Fruit fly (Drosophila melanogaster) whole organism, embryonic: ENCODE results near the gene CG15549.

Source experiments
- CG10321 ChIP-seq: fragments of 200-800 bp; sonication (Bioruptor generic); IDR thresholded peaks from 2 replicates; pipeline ENCODE4 v1.3.6; 2022; ENCODE audit warnings: missing biosample characterization, missing genetic modification characterization
- CG10431 ChIP-seq: fragments of 200-800 bp; sonication (Bioruptor generic); optimal IDR thresholded peaks from 3 replicates; lab custom pipeline; 2018; ENCODE audit warnings: missing biosample characterization, mild to moderate bottlenecking, missing genetic modification characterization
- CG10654 ChIP-seq: fragments of 200-800 bp; sonication (Bioruptor generic); optimal IDR thresholded peaks from 2 replicates; lab custom pipeline; 2016; ENCODE audit warnings: missing biosample characterization, missing genetic modification characterization
- CG11085 ChIP-seq: fragments of 200-800 bp; sonication (Bioruptor generic); IDR thresholded peaks from 2 replicates; pipeline ENCODE4 v1.3.6; 2022; ENCODE audit warnings: missing biosample characterization, missing genetic modification characterization
- CG11398 ChIP-seq: fragments of 200-800 bp; sonication (Bioruptor generic); optimal IDR thresholded peaks from 2 replicates; lab custom pipeline; 2016; ENCODE audit warnings: missing biosample characterization, missing genetic modification characterization
- CG12769 ChIP-seq: fragments of 200-800 bp; sonication (Bioruptor generic); optimal IDR thresholded peaks from 2 replicates; lab custom pipeline; 2019; ENCODE audit warnings: missing biosample characterization, mild to moderate bottlenecking, missing genetic modification characterization, moderate library complexity
- CG13287 ChIP-seq: fragments of 200-800 bp; sonication (Bioruptor generic); IDR thresholded peaks from 2 replicates; pipeline ENCODE4 v1.3.6; 2022; ENCODE audit warnings: missing biosample characterization, missing genetic modification characterization; ENCODE audit not compliant: partially characterized antibody
- CG14710 ChIP-seq: fragments of 200-800 bp; sonication (Bioruptor generic); optimal IDR thresholded peaks from 3 replicates; lab custom pipeline; 2019; ENCODE audit warnings: missing biosample characterization, mild to moderate bottlenecking, missing genetic modification characterization, moderate library complexity
- CG1529 ChIP-seq: fragments of 200-800 bp; sonication (Bioruptor generic); optimal IDR thresholded peaks from 3 replicates; lab custom pipeline; 2018; ENCODE audit warnings: missing biosample characterization, missing genetic modification characterization
- CG15479 ChIP-seq: fragments of 200-800 bp; sonication (Bioruptor generic); optimal IDR thresholded peaks from 3 replicates; lab custom pipeline; 2019; ENCODE audit warnings: missing biosample characterization, mild to moderate bottlenecking, missing genetic modification characterization, moderate library complexity
- CG17829 ChIP-seq: fragments of 200-800 bp; optimal IDR thresholded peaks from 2 replicates; lab custom pipeline; 2019; ENCODE audit warnings: missing biosample characterization, mild to moderate bottlenecking, missing genetic modification characterization, moderate library complexity
- CG1832 ChIP-seq: fragments of 200-800 bp; sonication (Bioruptor generic); optimal IDR thresholded peaks from 2 replicates; lab custom pipeline; 2017; ENCODE audit warnings: missing biosample characterization, mild to moderate bottlenecking, missing genetic modification characterization, inconsistent platforms
- CG18764 ChIP-seq: fragments of 200-800 bp; sonication (Bioruptor generic); optimal IDR thresholded peaks from 3 replicates; lab custom pipeline; 2016; ENCODE audit warnings: missing biosample characterization, missing genetic modification characterization
- CG31365 ChIP-seq: fragments of 200-800 bp; sonication (Bioruptor generic); optimal IDR thresholded peaks from 2 replicates; lab custom pipeline; 2018; ENCODE audit warnings: missing biosample characterization, mild to moderate bottlenecking, missing genetic modification characterization
- CG4282 ChIP-seq: fragments of 200-800 bp; sonication (Bioruptor generic); optimal IDR thresholded peaks from 2 replicates; lab custom pipeline; 2016; ENCODE audit warnings: missing biosample characterization, missing genetic modification characterization
- CG43689 ChIP-seq: fragments of 200-800 bp; sonication (Bioruptor generic); IDR thresholded peaks from 2 replicates; pipeline ENCODE4 v1.3.6; 2022; ENCODE audit warnings: missing biosample characterization, missing genetic modification characterization
- CG6791 ChIP-seq: fragments of 200-800 bp; sonication (Bioruptor generic); IDR thresholded peaks from 3 replicates; pipeline ENCODE4 v1.3.6; 2022; ENCODE audit warnings: missing biosample characterization, missing genetic modification characterization; ENCODE audit not compliant: partially characterized antibody
- CG7839 ChIP-seq: fragments of 200-800 bp; sonication (Bioruptor generic); optimal IDR thresholded peaks from 3 replicates; lab custom pipeline; 2018; ENCODE audit warnings: missing biosample characterization, mild to moderate bottlenecking, missing genetic modification characterization, moderate library complexity
- CG9817 ChIP-seq: fragments of 200-800 bp; sonication (Bioruptor generic); optimal IDR thresholded peaks from 2 replicates; lab custom pipeline; 2018; ENCODE audit warnings: missing biosample characterization, mild to moderate bottlenecking, missing genetic modification characterization, moderate library complexity
- Camta ChIP-seq: fragments of 200-800 bp; sonication (Bioruptor generic); optimal IDR thresholded peaks from 2 replicates; lab custom pipeline; 2016; ENCODE audit warnings: missing biosample characterization, missing genetic modification characterization
- Dref ChIP-seq: fragments of 200-800 bp; sonication (Bioruptor generic); IDR thresholded peaks from 2 replicates; pipeline ENCODE4 v1.3.6; 2022; ENCODE audit warnings: missing biosample characterization, missing genetic modification characterization
- E2f2 ChIP-seq: fragments of 200-800 bp; sonication (Bioruptor generic); IDR thresholded peaks from 2 replicates; pipeline ENCODE4 v1.3.6; 2022; ENCODE audit warnings: missing biosample characterization, missing genetic modification characterization
- Ets65A ChIP-seq: fragments of 200-800 bp; sonication (Bioruptor generic); peaks from one replicate; lab custom pipeline; 2016; ENCODE audit warnings: missing biosample characterization, missing genetic modification characterization
- Ets97D ChIP-seq: fragments of 200-800 bp; sonication (Bioruptor generic); optimal IDR thresholded peaks from 3 replicates; lab custom pipeline; 2016; ENCODE audit warnings: missing biosample characterization, missing genetic modification characterization
- Hand ChIP-seq: fragments of 200-800 bp; sonication (Bioruptor generic); optimal IDR thresholded peaks from 2 replicates; lab custom pipeline; 2017; ENCODE audit warnings: mild to moderate bottlenecking, missing biosample characterization, missing genetic modification reagents, missing genetic modification characterization
- Kr ChIP-seq: fragments of 200-800 bp; sonication (Bioruptor generic); optimal IDR thresholded peaks from 2 replicates; lab custom pipeline; 2017; ENCODE audit warnings: missing biosample characterization, mild to moderate bottlenecking, missing genetic modification characterization
- Lhr ChIP-seq: fragments of 200-800 bp; sonication (Bioruptor generic); optimal IDR thresholded peaks from 3 replicates; lab custom pipeline; 2017; ENCODE audit warnings: mild to moderate bottlenecking, missing biosample characterization, missing genetic modification reagents, missing genetic modification characterization
- Med ChIP-seq: fragments of 200-800 bp; sonication (Bioruptor generic); peaks from one replicate; lab custom pipeline; 2016; ENCODE audit warnings: missing biosample characterization, missing genetic modification characterization, mild to moderate bottlenecking, inconsistent platforms, moderate library complexity
- Mrtf ChIP-seq: fragments of 200-800 bp; sonication (Bioruptor generic); IDR thresholded peaks from 3 replicates; pipeline ENCODE4 v1.3.6; 2022; ENCODE audit warnings: missing biosample characterization, missing genetic modification characterization
- Nf-YC ChIP-seq: fragments of 200-800 bp; optimal IDR thresholded peaks from 3 replicates; lab custom pipeline; 2019; ENCODE audit warnings: missing biosample characterization, mild to moderate bottlenecking, missing genetic modification characterization, moderate library complexity
- Ptx1 ChIP-seq: fragments of 200-800 bp; sonication (Bioruptor generic); IDR thresholded peaks from 2 replicates; pipeline ENCODE4 v1.3.6; 2022; ENCODE audit warnings: missing biosample characterization, missing genetic modification characterization
- Stat92E ChIP-seq, 3 experiments: fragments of >200 bp in 2 of 3; fragments of 200-800 bp in 1 of 3; sonication (Bioruptor generic) in 1 of 3; optimal IDR thresholded peaks; 2 replicates each; lab custom pipeline; 2017 to 2019; ENCODE audit warnings: missing biosample characterization in 3 of 3, missing genetic modification characterization in 3 of 3, mild to moderate bottlenecking in 1 of 3, moderate library complexity in 1 of 3
- ci ChIP-seq: fragments of 200-800 bp; sonication (Bioruptor generic); IDR thresholded peaks from 3 replicates; pipeline ENCODE4 v1.3.6; 2022; ENCODE audit warnings: missing biosample characterization, missing genetic modification characterization
- crol ChIP-seq: fragments of 200-800 bp; sonication (Bioruptor generic); IDR thresholded peaks from 2 replicates; pipeline ENCODE4 v1.3.6; 2022; ENCODE audit warnings: missing biosample characterization, missing genetic modification characterization
- en ChIP-seq: fragments of 200-800 bp; sonication (Bioruptor generic); optimal IDR thresholded peaks from 2 replicates; lab custom pipeline; 2016; ENCODE audit warnings: missing biosample characterization, missing genetic modification characterization
- mirr ChIP-seq: fragments of 200-800 bp; sonication (Bioruptor generic); optimal IDR thresholded peaks from 3 replicates; lab custom pipeline; 2018; ENCODE audit warnings: missing biosample characterization, mild to moderate bottlenecking, missing genetic modification characterization
- sd ChIP-seq: fragments of 200-800 bp; sonication (Bioruptor generic); optimal IDR thresholded peaks from 3 replicates; lab custom pipeline; 2018; ENCODE audit warnings: missing biosample characterization, mild to moderate bottlenecking, missing genetic modification characterization, moderate library complexity
- sob ChIP-seq: fragments of 200-800 bp; sonication (Bioruptor generic); IDR thresholded peaks from 2 replicates; pipeline ENCODE4 v1.3.6; 2022; ENCODE audit warnings: missing biosample characterization, missing genetic modification characterization
- ssp ChIP-seq: fragments of 200-800 bp; sonication (Bioruptor generic); IDR thresholded peaks from 2 replicates; pipeline ENCODE4 v1.3.6; 2022; ENCODE audit warnings: missing biosample characterization, missing genetic modification characterization
- z ChIP-seq: fragments of 200-800 bp; sonication (Bioruptor generic); IDR thresholded peaks from 3 replicates; pipeline ENCODE4 v1.3.6; 2022; ENCODE audit warnings: missing biosample characterization, missing genetic modification characterization

Gene CG15549

dm6 chr3R:30946352-30946751 is 10.0 kb upstream of the CG15549 start (continued):
- TF ChIP-seq Lhr: peak; percentile 78
- peak; percentile 15 for TF ChIP-seq CG17829 (tag; lab: Kevin White, UChicago)
- TF ChIP-seq E2f2: peak; percentile 84
- 0 out of 2 replicates have a peak, but pooled peaks have one; percentile 25 for TF ChIP-seq Dref (GFP tag; lab: Robert Waterston, UW)
- TF ChIP-seq CG14710 (tag; lab: Kevin White, UChicago): peak; percentile 54
- TF ChIP-seq CG6791 (GFP tag; lab: Robert Waterston, UW): peak; percentile 53; the same call in 2 of the 3 replicates
- no peak for TF ChIP-seq CG15479 (GFP tag; lab: Kevin White, UChicago)

dm6 chr3R:30940234-30940633 is 3.9 kb upstream of the CG15549 start:
- TF ChIP-seq ci (GFP tag; lab: Robert Waterston, UW): no peak
- TF ChIP-seq Ets97D (GFP tag; lab: Kevin White, UChicago): no peak
- TF ChIP-seq mirr: no peak
- peak; percentile 63 for TF ChIP-seq Nf-YC (tag; lab: Kevin White, UChicago)
- peak; percentile 22 for TF ChIP-seq Ets65A
- TF ChIP-seq sd (tag; lab: Kevin White, UChicago): peak; percentile 59
- 0 out of 2 replicates have a peak, but pooled peaks have one; percentile 26 for TF ChIP-seq CG11085 (GFP tag; lab: Robert Waterston, UW)
- TF ChIP-seq Stat92E (GFP tag; optimal IDR thresholded peaks at IDR 0.05; lab: Kevin White, UChicago): no peak
- no peak for TF ChIP-seq en (GFP tag; lab: Kevin White, UChicago)
- no peak for TF ChIP-seq CG4282 (GFP tag; lab: Kevin White, UChicago)
- TF ChIP-seq z (GFP tag; lab: Robert Waterston, UW): no peak
- TF ChIP-seq Camta (GFP tag; lab: Kevin White, UChicago): no peak
- no peak for TF ChIP-seq Mrtf (GFP tag; lab: Robert Waterston, UW)
- no peak for TF ChIP-seq CG15479 (GFP tag; lab: Kevin White, UChicago)
- no peak for TF ChIP-seq CG9817 (tag; lab: Kevin White, UChicago)
- no peak for TF ChIP-seq Kr
- TF ChIP-seq CG1832: peak; percentile 59
- no peak for TF ChIP-seq CG7839 (tag; lab: Kevin White, UChicago)
- TF ChIP-seq CG18764: no peak
- peak; percentile 62; the same call in 1 of the 2 replicates for TF ChIP-seq CG10321 (GFP tag; lab: Robert Waterston, UW)
- TF ChIP-seq CG31365 (tag; lab: Kevin White, UChicago): no peak
- no peak for TF ChIP-seq CG10654 (GFP tag; lab: Kevin White, UChicago)
- TF ChIP-seq CG43689 (GFP tag; lab: Robert Waterston, UW): no peak
- TF ChIP-seq CG11398 (GFP tag; lab: Kevin White, UChicago): no peak
- peak; percentile 9 for TF ChIP-seq CG12769 (tag; lab: Kevin White, UChicago)
- TF ChIP-seq sob (GFP tag; lab: Robert Waterston, UW): no peak
- no peak for TF ChIP-seq Hand (GFP tag; lab: Kevin White, UChicago)
- no peak for TF ChIP-seq CG1529 (GFP tag; lab: Kevin White, UChicago)
- peak; percentile 11 for TF ChIP-seq Med (GFP tag; lab: Kevin White, UChicago)
- no peak for TF ChIP-seq ssp (GFP tag; lab: Robert Waterston, UW)
- peak; percentile 46; the same call in 1 of the 2 replicates for TF ChIP-seq Ptx1
- no peak for TF ChIP-seq CG13287 (GFP tag; lab: Robert Waterston, UW)
- TF ChIP-seq crol (GFP tag; lab: Robert Waterston, UW): 0 out of 2 replicates have a peak, but pooled peaks have one; percentile 25
- TF ChIP-seq CG10431 (GFP tag; lab: Kevin White, UChicago): no peak
